Fruit fly (Drosophila melanogaster): Measurements from ENCODE around the gene gzl.

gzl gene

dm6 chr3R:6337397-6337796 lies 45.3 kb upstream of the gzl start:
- TF ChIP-seq Blimp-1 (GFP tag; optimal IDR thresholded peaks at IDR 0.05) (peak; percentile 57), dan (GFP tag; IDR thresholded peaks at IDR 0.05) (no peak), CrebB (tag; optimal IDR thresholded peaks at IDR 0.05) (no peak), Ets65A (GFP tag) (peak; percentile 74)

- TF ChIP-seq luna (GFP tag; optimal IDR thresholded peaks at IDR 0.05) (no peak), CG17612 (GFP tag; IDR thresholded peaks at IDR 0.05) (no peak), CG2116 (GFP tag; optimal IDR thresholded peaks at IDR 0.05) (no peak), CG1647 (GFP tag; optimal IDR thresholded peaks at IDR 0.05) (no peak), CG1602 (GFP tag; optimal IDR thresholded peaks at IDR 0.05) (no peak), Blimp-1 (GFP tag; optimal IDR thresholded peaks at IDR 0.05) (peak; percentile 50), ara (GFP tag; IDR thresholded peaks at IDR 0.05) (0 out of 2 replicates have a peak, but pooled peaks have one; percentile 18), Max (GFP tag; optimal IDR thresholded peaks at IDR 0.05) (no peak), emc (GFP tag; optimal IDR thresholded peaks at IDR 0.05) (no peak), exex (tag; optimal IDR thresholded peaks at IDR 0.05) (no peak), jigr1 (GFP tag; IDR thresholded peaks at IDR 0.05) (no peak), Asciz (GFP tag; optimal IDR thresholded peaks at IDR 0.05) (no peak)
Measured at dm6 chr3R:6339795-6340194, 42.9 kb upstream of the gzl start, which contains the start of gene Osi20. Gene Osi20, plus strand, starts transcription at chr3R:6340095.

dm6 chr3R:6341668-6342067 lies 41.0 kb upstream of the gzl start, which contains the start of gene CG17917:
Gene CG17917, plus strand, starts transcription at chr3R:6341968.
- no peak for TF ChIP-seq CG10543 (GFP tag; optimal IDR thresholded peaks at IDR 0.05)
- no peak for TF ChIP-seq Adf1 (GFP tag; IDR thresholded peaks at IDR 0.05)
- no peak for TF ChIP-seq Med (GFP tag)
- TF ChIP-seq NK7.1 (GFP tag; optimal IDR thresholded peaks at IDR 0.05) = no peak
- no peak for TF ChIP-seq HLH54F (GFP tag; optimal IDR thresholded peaks at IDR 0.05)
- TF ChIP-seq h (optimal IDR thresholded peaks at IDR 0.05) = no peak
- no peak for TF ChIP-seq Chrac-16 (GFP tag; optimal IDR thresholded peaks at IDR 0.05)
- no peak for TF ChIP-seq wdn (GFP tag; IDR thresholded peaks at IDR 0.05)
- TF ChIP-seq NC2α (GFP tag; optimal IDR thresholded peaks at IDR 0.05) = no peak
- no peak for TF ChIP-seq fu2 (GFP tag; optimal IDR thresholded peaks at IDR 0.05)
- TF ChIP-seq CG11695 (GFP tag; IDR thresholded peaks at IDR 0.05) = no peak
- no peak for TF ChIP-seq CG6683 (GFP tag; optimal IDR thresholded peaks at IDR 0.05)
- no peak for TF ChIP-seq amos (GFP tag; IDR thresholded peaks at IDR 0.05; ENCODE audit: partially characterized antibody)
- TF ChIP-seq yki (optimal IDR thresholded peaks at IDR 0.05) = no peak
- no peak for TF ChIP-seq CG10431 (GFP tag; optimal IDR thresholded peaks at IDR 0.05)
- no peak for TF ChIP-seq CG1529 (GFP tag; optimal IDR thresholded peaks at IDR 0.05)
- no peak for TF ChIP-seq CkIIα-i1 (GFP tag; IDR thresholded peaks at IDR 0.05)
- TF ChIP-seq CG5953 (GFP tag; IDR thresholded peaks at IDR 0.05) = no peak
- TF ChIP-seq CG11085 (GFP tag; IDR thresholded peaks at IDR 0.05) = no peak
- TF ChIP-seq pros (GFP tag; optimal IDR thresholded peaks at IDR 0.05) = no peak

dm6 chr3R:6342702-6343101 lies 40.0 kb upstream of the gzl start, which contains the start of gene CG10298:
Gene CG10298, plus strand, starts transcription at chr3R:6343002.
- no peak for TF ChIP-seq CG4328 (GFP tag; optimal IDR thresholded peaks at IDR 0.05)
- no peak for TF ChIP-seq CG14860 (GFP tag; IDR thresholded peaks at IDR 0.05; ENCODE audit: partially characterized antibody)
- TF ChIP-seq jing (GFP tag; optimal IDR thresholded peaks at IDR 0.05) = no peak
- no peak for TF ChIP-seq tx (GFP tag; optimal IDR thresholded peaks at IDR 0.05)
- TF ChIP-seq CG12155 (GFP tag; optimal IDR thresholded peaks at IDR 0.05) = no peak
- no peak for TF ChIP-seq sr (GFP tag; IDR thresholded peaks at IDR 0.05)
- no peak for TF ChIP-seq CG10565 (GFP tag; optimal IDR thresholded peaks at IDR 0.05)
- TF ChIP-seq sens-2 (GFP tag; IDR thresholded peaks at IDR 0.05) = no peak
- no peak for TF ChIP-seq Rfx (GFP tag; IDR thresholded peaks at IDR 0.05)
- TF ChIP-seq ase (GFP tag; IDR thresholded peaks at IDR 0.05) = no peak
- no peak for TF ChIP-seq BEAF-32 (GFP tag; optimal IDR thresholded peaks at IDR 0.05)
- TF ChIP-seq pros (GFP tag; optimal IDR thresholded peaks at IDR 0.05) = no peak
- TF ChIP-seq gsb (GFP tag; IDR thresholded peaks at IDR 0.05) = no peak
